Worm (Caenorhabditis elegans) whole organism, L1 larva: ENCODE results near the gene F53B3.3.
A peak's percentile ranks its signal among the peaks of the same experiment; 100 is the strongest.

Source experiments
- C16A3.4 ChIP-seq: fragments of 150-350 bp; optimal IDR thresholded peaks from 2 replicates; lab custom pipeline; 2014; ENCODE audit warnings: missing biosample characterization, missing genetic modification characterization
- ceh-63 ChIP-seq: fragments of 200-800 bp; sonication (Bioruptor generic); optimal IDR thresholded peaks from 2 replicates; lab custom pipeline; 2018; ENCODE audit warnings: mild to moderate bottlenecking, missing genetic modification characterization, missing compliant biosample characterization
- ceh-82 ChIP-seq, 3 experiments: fragments of 150-350 bp in 1 of 3; sonication (generic microtip) in 2 of 3; optimal IDR thresholded peaks; 2 replicates each; lab custom pipeline; 2014 to 2017; ENCODE audit warnings: missing biosample characterization in 3 of 3, missing genetic modification characterization in 3 of 3
- egl-27 ChIP-seq, 2 experiments: fragments of 150-350 bp in 1 of 2; sonication (generic microtip); optimal IDR thresholded peaks; 3 replicates each; lab custom pipeline; 2017 to 2018; ENCODE audit warnings: missing biosample characterization in 2 of 2, missing genetic modification characterization in 2 of 2, missing genetic modification reagents in 2 of 2
- fos-1 ChIP-seq: fragments of 150-350 bp; optimal IDR thresholded peaks from 2 replicates; lab custom pipeline; 2014; ENCODE audit warnings: missing biosample characterization, missing genetic modification characterization
- lin-14 ChIP-seq: fragments of 200-800 bp; sonication (Bioruptor generic); optimal IDR thresholded peaks from 2 replicates; lab custom pipeline; 2018; ENCODE audit warnings: mild to moderate bottlenecking, missing genetic modification characterization, moderate library complexity, missing compliant biosample characterization
- lin-39 ChIP-seq: fragments of 150-350 bp; optimal IDR thresholded peaks from 2 replicates; lab custom pipeline; 2014; ENCODE audit warnings: missing biosample characterization, missing genetic modification reagents, missing genetic modification characterization
- lsy-2 ChIP-seq, 2 experiments: fragments of 150-350 bp; optimal IDR thresholded peaks; 2 replicates each; lab custom pipeline; 2014; ENCODE audit warnings: missing biosample characterization in 2 of 2, missing genetic modification characterization in 2 of 2
- mdl-1 ChIP-seq, 2 experiments: fragments of 150-350 bp; optimal IDR thresholded peaks; 2 replicates each; lab custom pipeline; 2014 to 2017; ENCODE audit warnings: missing biosample characterization in 2 of 2, missing genetic modification characterization in 2 of 2, inconsistent platforms in 1 of 2
- nhr-11 ChIP-seq: fragments of 150-350 bp; optimal IDR thresholded peaks from 2 replicates; lab custom pipeline; 2014; ENCODE audit warnings: missing biosample characterization, missing genetic modification characterization
- nhr-71 ChIP-seq: sonication (generic microtip); optimal IDR thresholded peaks from 2 replicates; lab custom pipeline; 2016; ENCODE audit warnings: mild to moderate bottlenecking, missing genetic modification characterization, moderate library complexity, missing compliant biosample characterization
- nhr-85 ChIP-seq: sonication (generic microtip); peaks from one replicate; lab custom pipeline; 2016; ENCODE audit warnings: missing genetic modification characterization, inconsistent platforms, missing compliant biosample characterization
- xbp-1 ChIP-seq: sonication (generic microtip); optimal IDR thresholded peaks from 2 replicates; lab custom pipeline; 2016; ENCODE audit warnings: missing genetic modification characterization, missing compliant biosample characterization
- ztf-11 ChIP-seq, 2 experiments: sonication (generic microtip); optimal IDR thresholded peaks; 2 replicates each; lab custom pipeline; 2016 to 2017; ENCODE audit warnings: missing genetic modification characterization in 2 of 2, missing biosample characterization in 1 of 2, missing compliant biosample characterization in 1 of 2

DNA sequence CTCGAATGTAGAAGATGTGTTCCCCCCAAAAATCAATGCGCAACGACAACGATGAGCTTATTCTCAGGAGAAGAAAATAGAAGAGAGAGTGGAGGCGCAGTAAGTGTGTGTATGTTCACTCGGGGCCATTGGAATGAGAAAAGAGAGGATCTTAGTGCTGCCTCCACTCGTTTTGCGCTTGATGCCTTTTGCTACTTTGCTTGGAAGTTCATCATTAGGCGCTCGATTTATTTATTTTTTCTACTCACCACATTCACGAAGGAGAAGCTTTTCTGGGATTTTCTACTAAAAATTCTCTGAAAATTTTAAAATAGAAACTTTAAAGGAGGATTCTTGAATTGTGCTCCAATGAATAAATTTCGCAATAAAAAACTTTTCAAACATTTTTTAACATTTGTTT is 27.3 kb upstream of the F53B3.3 start, which contains the start of gene F52B10.3:
- TF ChIP-seq fos-1 = no peak
- no peak for TF ChIP-seq ztf-11 (tag; optimal IDR thresholded peaks at IDR 0.05; lab: Kevin White, UChicago)
- no peak for TF ChIP-seq lsy-2 (tag; optimal IDR thresholded peaks at IDR 0.05; lab: Kevin White, UChicago)
- no peak for TF ChIP-seq nhr-71 (tag; lab: Kevin White, UChicago)
- no peak for TF ChIP-seq xbp-1 (tag; lab: Kevin White, UChicago)
- TF ChIP-seq ceh-82 (tag; optimal IDR thresholded peaks at IDR 0.05; lab: Kevin White, UChicago) = no peak
- no peak for TF ChIP-seq nhr-85 (tag; lab: Kevin White, UChicago)
- no peak for TF ChIP-seq nhr-11 (tag; lab: Kevin White, UChicago)
- no peak for TF ChIP-seq ceh-63 (GFP tag; lab: Kevin White, UChicago)
- TF ChIP-seq lin-14 = peak; percentile 13
- no peak for TF ChIP-seq lin-39 (tag; lab: Kevin White, UChicago)
- no peak for TF ChIP-seq egl-27 (tag; optimal IDR thresholded peaks at IDR 0.05; lab: Kevin White, UChicago)
- TF ChIP-seq C16A3.4 = no peak
- no peak for TF ChIP-seq mdl-1 (tag; optimal IDR thresholded peaks at IDR 0.05; lab: Kevin White, UChicago)
